Worm (Caenorhabditis elegans) whole organism, late embryonic: Measurements from ENCODE around the gene lec-12.

Experiments used
- ceh-30 ChIP-seq: fragments of 150-350 bp; optimal IDR thresholded peaks from 2 replicates; lab custom pipeline; 2014; ENCODE audit warnings: missing biosample characterization, missing genetic modification characterization
- ceh-34 ChIP-seq: sonication (generic microtip); optimal IDR thresholded peaks from 2 replicates; lab custom pipeline; 2016; ENCODE audit warnings: mild to moderate bottlenecking, missing genetic modification characterization, missing compliant biosample characterization
- ceh-6 ChIP-seq: fragments of 200-800 bp; sonication (Bioruptor generic); optimal IDR thresholded peaks from 2 replicates; lab custom pipeline; 2018; ENCODE audit warnings: mild to moderate bottlenecking, missing genetic modification characterization, missing compliant biosample characterization
- dmd-4 ChIP-seq: sonication (generic microtip); optimal IDR thresholded peaks from 2 replicates; lab custom pipeline; 2016; ENCODE audit warnings: borderline replicate concordance, missing genetic modification characterization, missing compliant biosample characterization
- fkh-10 ChIP-seq: fragments of 150-350 bp; optimal IDR thresholded peaks from 2 replicates; lab custom pipeline; 2014; ENCODE audit warnings: missing biosample characterization, missing genetic modification reagents, missing genetic modification characterization
- nfya-1 ChIP-seq: sonication (generic microtip); optimal IDR thresholded peaks from 2 replicates; lab custom pipeline; 2017; ENCODE audit warnings: missing genetic modification characterization, mild to moderate bottlenecking, missing compliant biosample characterization, antibody characterized with exemption, moderate library complexity
- nhr-11 ChIP-seq: fragments of 150-350 bp; optimal IDR thresholded peaks from 2 replicates; lab custom pipeline; 2014; ENCODE audit warnings: missing biosample characterization, missing genetic modification characterization
- npax-4 ChIP-seq: sonication (generic microtip); optimal IDR thresholded peaks from 2 replicates; lab custom pipeline; 2016; ENCODE audit warnings: missing genetic modification characterization, missing compliant biosample characterization
- ref-2 ChIP-seq: sonication (generic microtip); optimal IDR thresholded peaks from 2 replicates; lab custom pipeline; 2016; ENCODE audit warnings: missing genetic modification characterization, missing compliant biosample characterization
- sox-4 ChIP-seq: sonication (generic microtip); optimal IDR thresholded peaks from 2 replicates; lab custom pipeline; 2017; ENCODE audit warnings: mild to moderate bottlenecking, missing genetic modification characterization, inconsistent platforms, missing compliant biosample characterization
- tbx-2 ChIP-seq: sonication (generic microtip); optimal IDR thresholded peaks from 2 replicates; lab custom pipeline; 2016; ENCODE audit warnings: missing genetic modification characterization, missing compliant biosample characterization
- unc-3 ChIP-seq, 2 experiments: fragments of 200-800 bp in 1 of 2; sonication (Bioruptor generic) in 1 of 2; sonication (generic microtip) in 1 of 2; conservative IDR thresholded peaks in 1 of 2; optimal IDR thresholded peaks in 1 of 2; 2 replicates each; pipeline versions ENCODE4 v1.3.6 to Lab custom; 2016 to 2022; ENCODE audit warnings: missing compliant biosample characterization in 2 of 2, missing genetic modification characterization in 2 of 2, missing genetic modification reagents in 1 of 2
- unc-55 ChIP-seq: sonication (generic microtip); optimal IDR thresholded peaks from 2 replicates; lab custom pipeline; 2017; ENCODE audit warnings: missing biosample characterization, missing genetic modification reagents, missing genetic modification characterization

- TF ChIP-seq fkh-10 (GFP tag; lab: Kevin White, UChicago) (no peak), ceh-6 (GFP tag; lab: Kevin White, UChicago) (no peak), npax-4 (tag; lab: Kevin White, UChicago) (no peak), tbx-2 (tag; lab: Kevin White, UChicago) (no peak), dmd-4 (tag; lab: Kevin White, UChicago) (no peak), nfya-1 (tag; lab: Kevin White, UChicago) (no peak), unc-3 (GFP tag; conservative IDR thresholded peaks at IDR 0.05; lab: Robert Waterston, UW) (no peak), unc-3 (tag; optimal IDR thresholded peaks at IDR 0.05; lab: Kevin White, UChicago) (no peak), ref-2 (tag; lab: Kevin White, UChicago) (no peak), unc-55 (no peak), sox-4 (tag; lab: Kevin White, UChicago) (no peak), ceh-30 (tag; lab: Kevin White, UChicago) (no peak), ceh-34 (no peak), nhr-11 (no peak)
Measured at ce11 chrV:237012-237411, 32.8 kb downstream of the lec-12 start.
